Worm (Caenorhabditis elegans) whole organism, L3 larva: ENCODE data around the gene dsb-3.

Source experiments
- R02D3.7 ChIP-seq: fragments of 150-350 bp; optimal IDR thresholded peaks from 2 replicates; lab custom pipeline; 2014; ENCODE audit warnings: missing biosample characterization, missing genetic modification characterization
- aly-2 ChIP-seq: fragments of 150-350 bp; optimal IDR thresholded peaks from 2 replicates; lab custom pipeline; 2014; ENCODE audit warnings: missing biosample characterization, missing genetic modification characterization
- ama-1 ChIP-seq: fragments of 150-350 bp; optimal IDR thresholded peaks from 2 replicates; lab custom pipeline; 2018
- ceh-16 ChIP-seq: sonication (generic microtip); optimal IDR thresholded peaks from 2 replicates; lab custom pipeline; 2017; ENCODE audit warnings: missing biosample characterization, missing genetic modification characterization
- ceh-28 ChIP-seq: fragments of 150-350 bp; optimal IDR thresholded peaks from 2 replicates; lab custom pipeline; 2014; ENCODE audit warnings: missing biosample characterization, missing genetic modification reagents, missing genetic modification characterization
- ceh-82 ChIP-seq: fragments of 150-350 bp; optimal IDR thresholded peaks from 2 replicates; lab custom pipeline; 2014; ENCODE audit warnings: missing biosample characterization, missing genetic modification characterization
- daf-12 ChIP-seq: fragments of 150-350 bp; optimal IDR thresholded peaks from 2 replicates; lab custom pipeline; 2014; ENCODE audit warnings: missing biosample characterization, missing genetic modification reagents, missing genetic modification characterization
- egl-27 ChIP-seq: sonication (generic microtip); optimal IDR thresholded peaks from 4 replicates; lab custom pipeline; 2017; ENCODE audit warnings: missing biosample characterization, missing genetic modification reagents, missing genetic modification characterization
- egl-5 ChIP-seq: fragments of 150-350 bp; optimal IDR thresholded peaks from 2 replicates; lab custom pipeline; 2017; ENCODE audit warnings: missing biosample characterization, missing genetic modification reagents, missing genetic modification characterization, inconsistent platforms
- elt-1 ChIP-seq: fragments of 150-350 bp; optimal IDR thresholded peaks from 2 replicates; lab custom pipeline; 2014; ENCODE audit warnings: missing biosample characterization, missing genetic modification characterization
- elt-2 ChIP-seq: sonication (generic microtip); optimal IDR thresholded peaks from 2 replicates; lab custom pipeline; 2016; ENCODE audit warnings: missing genetic modification reagents, mild to moderate bottlenecking, missing genetic modification characterization, missing compliant biosample characterization
- elt-3 ChIP-seq, 3 experiments: fragments of 150-350 bp in 1 of 3; sonication (generic microtip) in 2 of 3; optimal IDR thresholded peaks; 2 replicates in 2 of 3; 4 replicates in 1 of 3; lab custom pipeline; 2014 to 2017; ENCODE audit warnings: missing biosample characterization in 3 of 3, missing genetic modification characterization in 3 of 3
- eor-1 ChIP-seq, 2 experiments: fragments of 150-350 bp; optimal IDR thresholded peaks; 2 replicates each; lab custom pipeline; 2014 to 2018; ENCODE audit warnings: missing biosample characterization in 2 of 2, missing genetic modification characterization in 2 of 2
- fkh-10 ChIP-seq: sonication (generic microtip); optimal IDR thresholded peaks from 2 replicates; lab custom pipeline; 2017; ENCODE audit warnings: missing biosample characterization, missing genetic modification reagents, missing genetic modification characterization
- fkh-2 ChIP-seq: fragments of 150-350 bp; optimal IDR thresholded peaks from 2 replicates; lab custom pipeline; 2014; ENCODE audit warnings: missing biosample characterization, missing genetic modification reagents, missing genetic modification characterization
- fos-1 ChIP-seq: fragments of 150-350 bp; optimal IDR thresholded peaks from 2 replicates; lab custom pipeline; 2014; ENCODE audit warnings: missing biosample characterization, missing genetic modification characterization
- lin-39 ChIP-seq: fragments of 150-350 bp; optimal IDR thresholded peaks from 2 replicates; lab custom pipeline; 2018; ENCODE audit warnings: missing biosample characterization, missing genetic modification reagents, missing genetic modification characterization
- mdl-1 ChIP-seq: fragments of 150-350 bp; optimal IDR thresholded peaks from 2 replicates; lab custom pipeline; 2014; ENCODE audit warnings: missing biosample characterization, missing genetic modification characterization
- nfya-1 ChIP-seq: sonication (generic microtip); optimal IDR thresholded peaks from 2 replicates; lab custom pipeline; 2017; ENCODE audit warnings: missing genetic modification characterization, mild to moderate bottlenecking, missing compliant biosample characterization, antibody characterized with exemption, moderate library complexity; ENCODE audit not compliant: insufficient read depth
- nhr-11 ChIP-seq: fragments of 150-350 bp; optimal IDR thresholded peaks from 2 replicates; lab custom pipeline; 2014; ENCODE audit warnings: missing biosample characterization, missing genetic modification characterization
- nhr-12 ChIP-seq: fragments of 150-350 bp; optimal IDR thresholded peaks from 2 replicates; lab custom pipeline; 2014; ENCODE audit warnings: missing biosample characterization, missing genetic modification characterization
- nhr-23 ChIP-seq: fragments of 150-350 bp; optimal IDR thresholded peaks from 2 replicates; lab custom pipeline; 2014; ENCODE audit warnings: missing biosample characterization, missing genetic modification reagents, missing genetic modification characterization
- nhr-237 ChIP-seq: fragments of 150-350 bp; optimal IDR thresholded peaks from 2 replicates; lab custom pipeline; 2014; ENCODE audit warnings: missing biosample characterization, missing genetic modification characterization
- nhr-25 ChIP-seq: sonication (generic microtip); optimal IDR thresholded peaks from 2 replicates; lab custom pipeline; 2017; ENCODE audit warnings: missing biosample characterization, missing genetic modification characterization
- nhr-67 ChIP-seq: fragments of 150-350 bp; optimal IDR thresholded peaks from 2 replicates; lab custom pipeline; 2014; ENCODE audit warnings: missing biosample characterization, missing genetic modification characterization
- nhr-76 ChIP-seq: fragments of 150-350 bp; sonication (generic microtip); optimal IDR thresholded peaks from 5 replicates; lab custom pipeline; 2014; ENCODE audit warnings: missing biosample characterization, missing genetic modification characterization
- nhr-77 ChIP-seq: fragments of 150-350 bp; optimal IDR thresholded peaks from 2 replicates; lab custom pipeline; 2014; ENCODE audit warnings: missing biosample characterization, missing genetic modification characterization
- pha-4 ChIP-seq: fragments of 150-350 bp; optimal IDR thresholded peaks from 2 replicates; lab custom pipeline; 2014; ENCODE audit warnings: missing biosample characterization, missing genetic modification reagents, missing genetic modification characterization
- pqm-1 ChIP-seq: fragments of 150-350 bp; optimal IDR thresholded peaks from 2 replicates; lab custom pipeline; 2017; ENCODE audit warnings: missing biosample characterization, missing genetic modification characterization, inconsistent platforms
- sea-2 ChIP-seq: fragments of 150-350 bp; sonication (generic microtip); optimal IDR thresholded peaks from 4 replicates; lab custom pipeline; 2014; ENCODE audit warnings: missing biosample characterization, missing genetic modification reagents, missing genetic modification characterization
- skn-1 ChIP-seq: fragments of 150-350 bp; optimal IDR thresholded peaks from 2 replicates; lab custom pipeline; 2014; ENCODE audit warnings: missing biosample characterization, missing genetic modification characterization
- snpc-4 ChIP-seq: fragments of 150-350 bp; optimal IDR thresholded peaks from 2 replicates; lab custom pipeline; 2014; ENCODE audit warnings: missing biosample characterization, missing genetic modification characterization
- tbx-2 ChIP-seq: sonication (generic microtip); optimal IDR thresholded peaks from 2 replicates; lab custom pipeline; 2016; ENCODE audit warnings: mild to moderate bottlenecking, missing genetic modification characterization, missing compliant biosample characterization
- unc-39 ChIP-seq: sonication (generic microtip); optimal IDR thresholded peaks from 4 replicates; lab custom pipeline; 2017; ENCODE audit warnings: missing biosample characterization, missing genetic modification characterization
- zag-1 ChIP-seq: fragments of 150-350 bp; optimal IDR thresholded peaks from 2 replicates; lab custom pipeline; 2014; ENCODE audit warnings: missing biosample characterization, missing genetic modification characterization
- ztf-11 ChIP-seq: fragments of 150-350 bp; optimal IDR thresholded peaks from 2 replicates; lab custom pipeline; 2014; ENCODE audit warnings: missing biosample characterization, missing genetic modification characterization

dsb-3 gene

DNA sequence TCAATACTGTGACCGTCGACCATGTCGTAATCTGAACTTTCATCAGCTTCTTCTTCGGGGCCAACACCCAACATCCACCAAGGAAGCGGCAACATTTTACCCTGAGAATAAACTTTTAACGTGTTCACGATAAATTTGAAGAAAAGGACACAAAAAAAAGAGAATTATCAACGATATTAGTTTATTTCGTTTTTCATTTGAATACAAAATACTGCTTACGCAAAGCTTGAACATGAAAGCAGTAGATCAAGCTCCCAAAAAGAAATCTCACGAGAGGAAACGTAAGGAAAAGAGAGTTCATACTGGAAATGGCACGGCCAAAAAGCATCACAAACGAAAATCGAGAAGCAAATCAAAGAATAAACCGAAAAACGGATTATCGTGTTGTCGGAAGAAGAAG is 4.3 kb upstream of the dsb-3 start, which contains the start of the genes C46A5.6 and C46A5.1:
Gene C46A5.6 (minus strand): TSS at position 101 of the 400 bp plus-strand sequence.
Gene C46A5.1 (plus strand): TSS at position 184 of the 400 bp plus-strand sequence.
- TF ChIP-seq unc-39 (tag; lab: Kevin White, UChicago) = no peak
- no peak for TF ChIP-seq ceh-28 (tag; lab: Kevin White, UChicago)
- no peak for TF ChIP-seq nhr-237 (tag; lab: Kevin White, UChicago)
- TF ChIP-seq elt-3 (tag; optimal IDR thresholded peaks at IDR 0.05; lab: Kevin White, UChicago) = no peak
- no peak for TF ChIP-seq daf-12
- no peak for TF ChIP-seq ceh-16 (tag; lab: Kevin White, UChicago)
- no peak for TF ChIP-seq nhr-76 (tag; lab: Kevin White, UChicago)
- TF ChIP-seq, all 47 proteins: peak for 0

DNA sequence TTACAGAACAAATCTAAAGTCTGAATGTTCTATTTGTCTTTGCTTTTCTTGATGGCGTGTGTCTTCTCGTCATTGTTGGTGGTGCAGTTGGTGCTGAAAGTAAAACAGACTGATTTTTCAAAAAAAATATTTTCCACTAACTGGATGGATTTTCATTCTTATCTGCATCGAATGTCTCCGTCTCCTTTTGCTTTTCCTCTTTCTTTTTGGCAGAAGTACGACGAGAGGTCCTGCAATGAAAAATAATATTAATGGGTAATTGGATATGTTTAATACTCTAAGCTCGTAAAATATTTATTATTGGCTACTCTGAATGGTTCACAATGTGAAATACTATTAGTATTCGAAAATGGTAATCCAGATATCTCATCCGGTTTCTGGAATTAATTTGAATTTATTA is 690 bp upstream of the dsb-3 start, which contains the start of gene del-7:
Gene del-7 (plus strand): TSS at position 301 of the 400 bp plus-strand sequence.
- TF ChIP-seq pha-4 (tag; lab: Kevin White, UChicago) (no peak), nhr-23 (tag; lab: Kevin White, UChicago) (no peak), nhr-12 (tag; lab: Kevin White, UChicago) (no peak), ama-1 (no peak), nfya-1 (no peak), R02D3.7 (tag; lab: Kevin White, UChicago) (no peak), tbx-2 (no peak), ceh-16 (tag; lab: Kevin White, UChicago) (no peak), egl-5 (tag; lab: Kevin White, UChicago) (no peak), ztf-11 (tag; lab: Kevin White, UChicago) (no peak), egl-27 (no peak), zag-1 (no peak)

DNA sequence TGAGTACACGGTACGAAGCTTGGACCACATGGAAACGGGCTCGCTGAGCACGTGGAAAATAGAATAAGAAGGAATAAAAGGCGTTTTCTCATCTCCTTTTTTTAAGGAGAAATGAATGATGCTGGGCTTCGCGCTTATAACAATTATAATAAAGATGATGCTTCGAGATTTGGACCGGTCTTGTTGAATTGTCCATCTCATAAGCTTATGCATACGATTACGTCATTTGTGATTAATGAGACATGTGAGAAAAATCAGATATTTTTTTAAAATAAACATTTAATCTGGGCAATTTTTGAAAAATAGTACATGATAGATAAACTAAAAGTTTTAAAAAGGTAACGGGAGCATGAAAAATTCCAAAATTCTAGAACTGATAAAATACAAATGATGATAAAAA is 2.2 kb downstream of the dsb-3 start, which contains the start of gene C46A5.4:
Gene C46A5.4 (minus strand): TSS at position 101 of the 400 bp plus-strand sequence.
- TF ChIP-seq ceh-28 (tag; lab: Kevin White, UChicago) (no peak), ceh-82 (tag; lab: Kevin White, UChicago) (no peak), nhr-25 (no peak), sea-2 (GFP tag; lab: Kevin White, UChicago) (no peak), lin-39 (tag; lab: Kevin White, UChicago) (no peak), nhr-67 (no peak), tbx-2 (no peak), fkh-10 (GFP tag; lab: Kevin White, UChicago) (no peak), skn-1 (tag; lab: Kevin White, UChicago) (no peak), ama-1 (no peak), nhr-11 (tag; lab: Kevin White, UChicago) (no peak), fkh-2 (tag; lab: Kevin White, UChicago) (no peak), elt-1 (tag; lab: Kevin White, UChicago) (no peak), eor-1 (tag; optimal IDR thresholded peaks at IDR 0.05; lab: Kevin White, UChicago) (no peak), pha-4 (tag; lab: Kevin White, UChicago) (no peak), elt-2 (tag; lab: Kevin White, UChicago) (no peak)

DNA sequence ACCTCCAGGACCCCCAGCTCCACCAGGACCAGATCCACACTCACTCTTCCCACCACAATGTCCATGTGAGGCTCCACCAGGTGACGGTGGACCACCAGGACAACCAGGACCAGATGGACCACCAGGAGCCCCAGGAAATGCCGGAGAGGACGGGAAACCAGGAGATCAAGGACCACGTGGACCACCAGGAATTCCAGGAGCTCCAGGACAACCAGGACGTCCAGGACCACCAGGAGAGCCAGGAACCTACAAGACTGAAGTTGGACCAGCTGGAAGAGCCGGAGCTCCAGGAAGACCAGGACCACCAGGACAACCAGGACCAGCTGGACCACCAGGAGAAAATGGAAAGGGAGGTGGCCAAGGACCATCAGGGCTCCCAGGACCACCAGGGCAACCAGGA is 5.3 kb downstream of the dsb-3 start:
- TF ChIP-seq fos-1 (tag; lab: Kevin White, UChicago) = no peak
- TF ChIP-seq snpc-4 (tag; lab: Kevin White, UChicago) = no peak
- no peak for TF ChIP-seq ama-1
- TF ChIP-seq pqm-1 = no peak
- no peak for TF ChIP-seq skn-1 (tag; lab: Kevin White, UChicago)
- no peak for TF ChIP-seq nhr-12 (tag; lab: Kevin White, UChicago)
- TF ChIP-seq mdl-1 (tag; lab: Kevin White, UChicago) = no peak
- TF ChIP-seq nhr-77 (tag; lab: Kevin White, UChicago) = no peak
- no peak for TF ChIP-seq eor-1 (tag; optimal IDR thresholded peaks at IDR 0.05; lab: Kevin White, UChicago)
- no peak for TF ChIP-seq fkh-2 (tag; lab: Kevin White, UChicago)
- TF ChIP-seq aly-2 (tag; lab: Kevin White, UChicago) = no peak
- no peak for TF ChIP-seq elt-1 (tag; lab: Kevin White, UChicago)
- no peak for TF ChIP-seq R02D3.7 (tag; lab: Kevin White, UChicago)
- TF ChIP-seq fkh-10 (GFP tag; lab: Kevin White, UChicago) = no peak
- TF ChIP-seq ceh-82 (tag; lab: Kevin White, UChicago) = no peak
- TF ChIP-seq nhr-67 = no peak
